Fruit fly (Drosophila melanogaster) S2 (cell line): ENCODE measurements around the gene eater.

ENCODE experiments used
- CG8478 ChIP-seq: fragments of >200 bp; optimal IDR thresholded peaks from 2 replicates; lab custom pipeline; 2018
- CTCF ChIP-seq, 2 experiments: fragments of >200 bp; optimal IDR thresholded peaks; 2 replicates each; lab custom pipeline; 2018

DNA sequence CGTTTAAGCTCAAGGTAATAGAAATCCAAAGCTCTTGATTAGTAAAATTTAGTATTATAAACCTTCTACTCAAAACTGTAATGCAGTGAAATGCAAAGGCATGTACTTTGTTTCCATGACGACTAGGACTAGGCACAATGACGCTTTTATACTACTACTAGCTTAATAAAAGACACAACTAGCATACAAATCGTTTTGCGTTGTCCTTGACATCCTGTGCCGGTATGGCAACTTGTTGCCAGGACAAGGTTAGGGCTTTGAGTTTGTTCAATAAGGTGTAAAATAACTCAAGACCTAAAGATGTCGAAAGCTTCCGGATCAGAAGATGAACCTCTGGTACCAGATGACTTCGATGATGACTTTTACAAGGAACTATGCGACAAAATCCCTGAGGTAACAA is 18.9 kb upstream of the eater start, which contains the start of gene CG5882:
- no peak for TF ChIP-seq CG8478 (lab: Kevin White, UChicago)
- no peak for TF ChIP-seq CTCF (optimal IDR thresholded peaks at IDR 0.05; lab: Kevin White, UChicago)
